Worm (Caenorhabditis elegans): ENCODE data around the gene let-767.

let-767 gene

ce11 chrIII:6339919-6340434, at the start of gene let-767:
Gene let-767 (minus strand): TSS chrIII:6339969.
- TF ChIP-seq hmg-11 (tag; optimal IDR thresholded peaks at IDR 0.05) (no peak), nhr-23 (tag; optimal IDR thresholded peaks at IDR 0.05) (peak; percentile 15), nhr-11 (tag; optimal IDR thresholded peaks at IDR 0.05) (no peak), elt-2 (tag; optimal IDR thresholded peaks at IDR 0.05) (peak; percentile 29), lsy-12 (tag; optimal IDR thresholded peaks at IDR 0.05) (no peak), nfya-1 (tag; optimal IDR thresholded peaks at IDR 0.05; ENCODE audit: insufficient read depth) (no peak), sea-2 (GFP tag; optimal IDR thresholded peaks at IDR 0.05) (no peak), eor-1 (tag; optimal IDR thresholded peaks at IDR 0.05) (no peak), nhr-237 (tag; optimal IDR thresholded peaks at IDR 0.05) (no peak), skn-1 (tag; optimal IDR thresholded peaks at IDR 0.05) (no peak), elt-1 (tag; optimal IDR thresholded peaks at IDR 0.05) (no peak), tbx-2 (tag; optimal IDR thresholded peaks at IDR 0.05) (no peak), lin-39 (tag; optimal IDR thresholded peaks at IDR 0.05) (no peak), nhr-25 (tag; optimal IDR thresholded peaks at IDR 0.05) (no peak), ceh-16 (tag; optimal IDR thresholded peaks at IDR 0.05) (no peak), ZK546.5 (tag; optimal IDR thresholded peaks at IDR 0.05) (no peak), mdl-1 (tag; optimal IDR thresholded peaks at IDR 0.05) (no peak), R02D3.7 (tag; optimal IDR thresholded peaks at IDR 0.05) (no peak), aly-2 (tag; optimal IDR thresholded peaks at IDR 0.05) (no peak), ceh-9 (tag; optimal IDR thresholded peaks at IDR 0.05) (no peak), elt-3 (tag; optimal IDR thresholded peaks at IDR 0.05) (peak in 1 of 3 experiments; percentile 89), zag-1 (tag; optimal IDR thresholded peaks at IDR 0.05) (no peak), ceh-82 (tag; optimal IDR thresholded peaks at IDR 0.05) (no peak)

ce11 chrIII:6389533-6389932, 49.8 kb upstream of the let-767 start, which contains the start of gene C16A3.2:
Gene C16A3.2 (plus strand): TSS chrIII:6389833.
- TF ChIP-seq nhr-23 (tag; optimal IDR thresholded peaks at IDR 0.05) (no peak), unc-62 (GFP tag; optimal IDR thresholded peaks at IDR 0.05) (no peak), egl-5 (tag; optimal IDR thresholded peaks at IDR 0.05) (no peak), fkh-10 (GFP tag; optimal IDR thresholded peaks at IDR 0.05) (no peak), lin-39 (tag; optimal IDR thresholded peaks at IDR 0.05) (no peak), nhr-77 (tag; optimal IDR thresholded peaks at IDR 0.05) (no peak), nhr-11 (tag; optimal IDR thresholded peaks at IDR 0.05) (no peak)

- TF ChIP-seq fkh-2 (tag; optimal IDR thresholded peaks at IDR 0.05) (no peak), nhr-23 (tag; optimal IDR thresholded peaks at IDR 0.05) (peak; percentile 22), lin-15B (tag; optimal IDR thresholded peaks at IDR 0.05) (peak; percentile 24), elt-2 (tag; optimal IDR thresholded peaks at IDR 0.05) (peak; percentile 7)
These were observed 43.3 kb upstream of the let-767 start, which contains the start of gene let-716 for ce11 chrIII:6382987-6383602. Gene let-716 (plus strand): TSS chrIII:6383552.

DNA sequence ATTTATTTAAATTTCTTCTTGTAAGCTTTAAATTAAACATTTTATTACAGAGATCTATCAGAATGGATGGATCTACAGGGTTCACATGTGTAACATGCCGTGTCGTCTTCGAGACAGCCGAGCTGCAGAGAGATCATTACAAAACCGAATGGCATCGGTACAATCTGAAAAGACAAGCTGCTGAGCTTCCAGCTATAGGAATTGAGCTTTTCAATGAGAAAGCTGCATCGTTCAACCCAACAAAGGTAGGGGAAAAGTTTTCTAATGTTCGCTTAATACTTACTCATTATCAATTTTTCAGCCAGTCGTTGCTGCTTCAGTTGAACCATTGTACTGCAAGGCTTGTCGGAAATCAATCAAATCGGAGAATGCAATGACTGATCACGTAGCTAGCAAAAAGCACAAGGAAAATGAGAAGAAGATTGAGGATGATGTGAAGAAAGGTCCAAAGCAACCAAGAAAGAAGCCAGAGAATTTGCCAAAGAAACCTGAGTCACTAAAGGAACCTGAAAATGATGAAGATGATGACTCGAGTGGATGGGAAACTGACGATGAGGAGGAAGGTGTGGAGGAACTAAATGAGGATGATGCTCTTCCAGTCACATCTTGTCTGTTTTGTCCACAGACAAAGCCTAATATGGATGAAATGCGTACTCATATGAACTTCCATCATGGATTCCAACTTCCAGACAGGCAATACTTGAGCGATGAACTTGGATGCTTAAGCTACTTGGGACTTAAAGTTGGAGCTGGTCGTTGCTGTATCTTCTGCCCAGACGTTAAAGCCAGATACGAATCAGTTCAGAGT, 42.0 kb upstream of the let-767 start, which contains the start of gene znf-622:
Gene znf-622, plus strand, starts transcription at position 51 of the 808 bp plus-strand sequence.
- TF ChIP-seq nhr-12 (tag; optimal IDR thresholded peaks at IDR 0.05) (no peak), zag-1 (tag; optimal IDR thresholded peaks at IDR 0.05) (no peak), tbx-2 (tag; optimal IDR thresholded peaks at IDR 0.05) (no peak), ceh-16 (tag; optimal IDR thresholded peaks at IDR 0.05) (no peak), ZK546.5 (tag; optimal IDR thresholded peaks at IDR 0.05) (no peak), nhr-76 (tag; optimal IDR thresholded peaks at IDR 0.05) (no peak), aly-2 (tag; optimal IDR thresholded peaks at IDR 0.05) (no peak), nhr-77 (tag; optimal IDR thresholded peaks at IDR 0.05) (no peak), jun-1 (tag; optimal IDR thresholded peaks at IDR 0.05) (no peak), pqm-1 (tag; optimal IDR thresholded peaks at IDR 0.05) (no peak), ceh-9 (tag; optimal IDR thresholded peaks at IDR 0.05) (no peak), R02D3.7 (tag; optimal IDR thresholded peaks at IDR 0.05) (no peak), hmg-11 (tag; optimal IDR thresholded peaks at IDR 0.05) (no peak), fkh-10 (GFP tag; optimal IDR thresholded peaks at IDR 0.05) (no peak), lin-15B (tag; optimal IDR thresholded peaks at IDR 0.05) (no peak), nhr-25 (tag; optimal IDR thresholded peaks at IDR 0.05) (no peak), daf-12 (tag; optimal IDR thresholded peaks at IDR 0.05) (no peak), egl-27 (tag; optimal IDR thresholded peaks at IDR 0.05) (no peak), snpc-4 (tag; optimal IDR thresholded peaks at IDR 0.05) (no peak), elt-3 (tag; optimal IDR thresholded peaks at IDR 0.05) (no peak)

Measured in whole organism, L3 larva.